Worm (Caenorhabditis elegans): ENCODE results near the gene grld-1.

Gene grld-1

ce11 chrIV:97681-98080 is 28.1 kb downstream of the grld-1 start:
- TF ChIP-seq F13C5.2 (tag; optimal IDR thresholded peaks at IDR 0.05): no peak
- TF ChIP-seq pes-1 (GFP tag; IDR thresholded peaks at IDR 0.05): no peak
- no peak for TF ChIP-seq ama-1 (optimal IDR thresholded peaks at IDR 0.05)
- no peak for TF ChIP-seq hmg-4 (GFP tag; optimal IDR thresholded peaks at IDR 0.05)
- TF ChIP-seq tbx-11 (GFP tag; IDR thresholded peaks at IDR 0.05): no peak
- TF ChIP-seq tra-4 (tag; optimal IDR thresholded peaks at IDR 0.05): no peak
- no peak for TF ChIP-seq ets-7 (tag; optimal IDR thresholded peaks at IDR 0.05)
- TF ChIP-seq ceh-13 (GFP tag; optimal IDR thresholded peaks at IDR 0.05): no peak
- no peak for TF ChIP-seq ceh-36 (tag; optimal IDR thresholded peaks at IDR 0.05)
- no peak for TF ChIP-seq sea-1 (GFP tag; conservative IDR thresholded peaks at IDR 0.05)
- no peak for TF ChIP-seq B0310.2 (tag; optimal IDR thresholded peaks at IDR 0.05)

ce11 chrIV:91680-92079 is 34.1 kb downstream of the grld-1 start, which contains the start of gene tpa-1:
TSS of gene tpa-1 (plus strand) at chrIV:91980.
- TF ChIP-seq hnd-1 (tag; optimal IDR thresholded peaks at IDR 0.05) (no peak), F13C5.2 (tag; optimal IDR thresholded peaks at IDR 0.05) (no peak), ets-7 (tag; optimal IDR thresholded peaks at IDR 0.05) (no peak), tbx-11 (GFP tag; IDR thresholded peaks at IDR 0.05) (no peak), tbx-37 (GFP tag; conservative IDR thresholded peaks at IDR 0.05) (no peak)

- TF ChIP-seq ceh-36 (tag; optimal IDR thresholded peaks at IDR 0.05) (no peak), flt-1 (GFP tag; IDR thresholded peaks at IDR 0.05) (no peak), sea-1 (GFP tag; conservative IDR thresholded peaks at IDR 0.05) (no peak), tbx-11 (GFP tag; IDR thresholded peaks at IDR 0.05) (no peak), scrt-1 (GFP tag; IDR thresholded peaks at IDR 0.05) (no peak), B0310.2 (tag; optimal IDR thresholded peaks at IDR 0.05) (no peak), F13C5.2 (tag; optimal IDR thresholded peaks at IDR 0.05) (no peak)
Measured at ce11 chrIV:89991-90390, 35.7 kb downstream of the grld-1 start, which contains the start of gene scl-23. TSS of gene scl-23 (minus strand) at chrIV:90091.

- TF ChIP-seq ets-7 (tag; optimal IDR thresholded peaks at IDR 0.05): no peak
- no peak for TF ChIP-seq aly-1 (tag; optimal IDR thresholded peaks at IDR 0.05)
- TF ChIP-seq ceh-13 (GFP tag; optimal IDR thresholded peaks at IDR 0.05): no peak
Measured at ce11 chrIV:86744-87143, 39.0 kb downstream of the grld-1 start.

- TF ChIP-seq ama-1 (optimal IDR thresholded peaks at IDR 0.05) (no peak), ceh-36 (tag; optimal IDR thresholded peaks at IDR 0.05) (no peak), ets-7 (tag; optimal IDR thresholded peaks at IDR 0.05) (no peak), aly-1 (tag; optimal IDR thresholded peaks at IDR 0.05) (no peak), flt-1 (GFP tag; IDR thresholded peaks at IDR 0.05) (no peak), ceh-13 (GFP tag; optimal IDR thresholded peaks at IDR 0.05) (no peak), hnd-1 (tag; optimal IDR thresholded peaks at IDR 0.05) (no peak), B0310.2 (tag; optimal IDR thresholded peaks at IDR 0.05) (no peak), tbx-37 (GFP tag; conservative IDR thresholded peaks at IDR 0.05) (no peak), tra-4 (tag; optimal IDR thresholded peaks at IDR 0.05) (no peak), F13C5.2 (tag; optimal IDR thresholded peaks at IDR 0.05) (no peak)
Measured at ce11 chrIV:82309-82708, 43.4 kb downstream of the grld-1 start.

ce11 chrIV:81428-81827 is 44.3 kb downstream of the grld-1 start:
- TF ChIP-seq scrt-1 (GFP tag; IDR thresholded peaks at IDR 0.05): no peak
- TF ChIP-seq tbx-11 (GFP tag; IDR thresholded peaks at IDR 0.05): no peak

- TF ChIP-seq F13C5.2 (tag; optimal IDR thresholded peaks at IDR 0.05) (no peak), tra-4 (tag; optimal IDR thresholded peaks at IDR 0.05) (no peak), tbx-37 (GFP tag; conservative IDR thresholded peaks at IDR 0.05) (no peak), B0310.2 (tag; optimal IDR thresholded peaks at IDR 0.05) (no peak), hmbx-1 (tag; optimal IDR thresholded peaks at IDR 0.05) (no peak), aly-1 (tag; optimal IDR thresholded peaks at IDR 0.05) (no peak), scrt-1 (GFP tag; IDR thresholded peaks at IDR 0.05) (no peak), flt-1 (GFP tag; IDR thresholded peaks at IDR 0.05) (no peak), hmg-4 (GFP tag; optimal IDR thresholded peaks at IDR 0.05) (no peak), pes-1 (GFP tag; IDR thresholded peaks at IDR 0.05) (no peak), ceh-13 (GFP tag; optimal IDR thresholded peaks at IDR 0.05) (no peak), ceh-36 (tag; optimal IDR thresholded peaks at IDR 0.05) (no peak), ets-7 (tag; optimal IDR thresholded peaks at IDR 0.05) (no peak), tbx-11 (GFP tag; IDR thresholded peaks at IDR 0.05) (no peak), ama-1 (optimal IDR thresholded peaks at IDR 0.05) (no peak)
Measured at ce11 chrIV:80943-81342, 44.8 kb downstream of the grld-1 start.

- TF ChIP-seq pes-1 (GFP tag; IDR thresholded peaks at IDR 0.05): no peak
- TF ChIP-seq flt-1 (GFP tag; IDR thresholded peaks at IDR 0.05): no peak
- no peak for TF ChIP-seq aly-1 (tag; optimal IDR thresholded peaks at IDR 0.05)
- no peak for TF ChIP-seq sea-1 (GFP tag; conservative IDR thresholded peaks at IDR 0.05)
- no peak for TF ChIP-seq scrt-1 (GFP tag; IDR thresholded peaks at IDR 0.05)
- no peak for TF ChIP-seq tbx-37 (GFP tag; conservative IDR thresholded peaks at IDR 0.05)
- no peak for TF ChIP-seq ama-1 (optimal IDR thresholded peaks at IDR 0.05)
- no peak for TF ChIP-seq ceh-13 (GFP tag; optimal IDR thresholded peaks at IDR 0.05)
- TF ChIP-seq F13C5.2 (tag; optimal IDR thresholded peaks at IDR 0.05): no peak
- no peak for TF ChIP-seq tbx-11 (GFP tag; IDR thresholded peaks at IDR 0.05)
- TF ChIP-seq hnd-1 (tag; optimal IDR thresholded peaks at IDR 0.05): no peak
Measured at ce11 chrIV:79205-79604, 46.5 kb downstream of the grld-1 start, which contains the start of gene T05C7.9. TSS of gene T05C7.9 (plus strand) at chrIV:79276.

ce11 chrIV:78206-78605 is 47.5 kb downstream of the grld-1 start:
- TF ChIP-seq tbx-11 (GFP tag; IDR thresholded peaks at IDR 0.05): no peak
- no peak for TF ChIP-seq scrt-1 (GFP tag; IDR thresholded peaks at IDR 0.05)
